Worm (Caenorhabditis elegans): ENCODE data around the gene col-10.

DNA sequence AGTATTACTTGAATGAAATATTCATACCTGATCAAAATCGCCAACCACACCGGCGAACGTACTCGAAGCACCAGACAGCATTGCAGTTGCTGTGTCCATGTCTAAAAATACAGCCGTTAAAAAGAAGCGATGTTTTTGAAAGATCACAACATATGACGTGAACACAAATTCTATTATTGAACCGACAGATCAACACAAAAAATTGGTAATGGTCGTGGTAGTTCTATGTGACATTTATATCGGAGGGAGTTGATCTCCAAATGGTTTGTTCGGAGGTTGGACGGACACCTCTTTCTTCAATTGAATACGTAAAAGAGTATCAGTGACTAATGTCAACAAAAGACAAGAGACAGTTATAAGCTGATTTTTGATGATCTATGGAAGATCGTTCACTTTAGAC is 23.8 kb downstream of the col-10 start, which contains the start of gene pitr-3:
- no peak for TF ChIP-seq sox-4 (tag; optimal IDR thresholded peaks at IDR 0.05)
- no peak for TF ChIP-seq ceh-14 (tag; optimal IDR thresholded peaks at IDR 0.05)

Data from whole organism, late embryonic.